Fruit fly (Drosophila melanogaster) Kc167 (cell line): ENCODE data around the gene CG11980.

Experiments
- Myc ChIP-seq: fragments of >200 bp; optimal IDR thresholded peaks from 2 replicates; lab custom pipeline; 2017; ENCODE audit warnings: missing external identifiers
- Sin3A ChIP-seq: fragments of >200 bp; optimal IDR thresholded peaks from 2 replicates; lab custom pipeline; 2018; ENCODE audit warnings: missing external identifiers
- h ChIP-seq: fragments of >200 bp; optimal IDR thresholded peaks from 3 replicates; lab custom pipeline; 2018; ENCODE audit warnings: missing external identifiers
- insv ChIP-seq: fragments of >200 bp; optimal IDR thresholded peaks from 3 replicates; lab custom pipeline; 2018; ENCODE audit warnings: missing external identifiers
- psq ChIP-seq: fragments of >200 bp; optimal IDR thresholded peaks from 2 replicates; lab custom pipeline; 2017; ENCODE audit warnings: missing external identifiers
- ttk ChIP-seq: sonication (Bioruptor generic); optimal IDR thresholded peaks from 2 replicates; lab custom pipeline; 2017; ENCODE audit warnings: missing external identifiers

The CG11980 gene

DNA sequence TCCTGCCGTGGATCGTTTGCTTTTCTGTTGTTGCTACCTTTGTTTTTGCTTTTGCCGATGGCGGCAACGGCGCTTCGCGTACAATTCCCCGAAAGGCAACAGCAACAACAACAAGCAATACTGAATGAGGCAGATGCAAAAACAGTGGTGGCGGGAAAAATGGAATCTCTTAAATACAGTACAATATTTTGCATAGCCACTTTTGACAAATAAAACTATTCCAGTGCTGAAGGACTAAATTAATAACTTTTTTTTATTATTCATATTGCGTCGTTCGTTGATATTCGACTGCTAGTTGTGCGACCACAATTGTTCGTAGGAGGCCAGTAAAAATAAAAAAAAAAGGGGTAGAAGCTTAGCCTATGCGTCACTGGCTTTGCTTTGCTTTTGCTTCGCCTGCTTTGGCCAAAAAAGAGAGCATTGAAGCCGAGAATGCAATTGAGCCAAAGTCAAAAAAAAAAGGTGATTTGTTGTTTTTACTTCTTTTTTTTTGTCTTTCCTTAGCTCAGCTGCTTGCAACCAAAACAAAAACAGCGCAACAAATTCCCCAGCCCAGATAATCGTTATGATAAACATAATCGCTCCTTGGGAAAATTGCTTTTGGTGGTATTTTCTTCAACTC lies 28.1 kb downstream of the CG11980 start:
- TF ChIP-seq Myc (lab: Kevin White, UChicago) (no peak), insv (no peak), psq (lab: Kevin White, UChicago) (no peak), Sin3A (no peak), h (lab: Kevin White, UChicago) (no peak), ttk (lab: Kevin White, UChicago) (no peak)

- TF ChIP-seq insv (no peak), ttk (lab: Kevin White, UChicago) (no peak), psq (lab: Kevin White, UChicago) (no peak), Myc (lab: Kevin White, UChicago) (no peak)
Measured at dm6 chr3R:9033619-9034401, 30.0 kb downstream of the CG11980 start.

DNA sequence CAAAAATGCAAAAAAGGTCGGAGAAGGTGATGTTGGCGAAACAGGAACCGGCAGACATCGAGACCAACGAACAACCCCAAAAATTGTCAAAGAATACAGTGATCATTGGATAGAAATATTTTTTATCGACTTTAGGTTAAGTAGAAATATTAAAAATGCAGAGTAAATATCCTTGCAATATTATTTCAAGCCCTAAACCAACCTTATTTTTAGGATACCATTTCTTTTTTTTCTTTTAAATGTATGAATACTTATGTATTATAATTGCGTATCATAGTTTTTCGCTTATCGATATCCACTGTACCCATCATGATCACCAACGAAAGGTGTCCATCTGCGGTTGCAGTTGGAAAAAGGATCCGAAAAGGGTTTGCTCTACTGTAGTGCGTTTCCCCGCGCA lies 31.4 kb downstream of the CG11980 start:
- TF ChIP-seq Myc (lab: Kevin White, UChicago) (no peak), h (lab: Kevin White, UChicago) (no peak), ttk (lab: Kevin White, UChicago) (no peak), Sin3A (no peak), insv (no peak), psq (lab: Kevin White, UChicago) (no peak)

DNA sequence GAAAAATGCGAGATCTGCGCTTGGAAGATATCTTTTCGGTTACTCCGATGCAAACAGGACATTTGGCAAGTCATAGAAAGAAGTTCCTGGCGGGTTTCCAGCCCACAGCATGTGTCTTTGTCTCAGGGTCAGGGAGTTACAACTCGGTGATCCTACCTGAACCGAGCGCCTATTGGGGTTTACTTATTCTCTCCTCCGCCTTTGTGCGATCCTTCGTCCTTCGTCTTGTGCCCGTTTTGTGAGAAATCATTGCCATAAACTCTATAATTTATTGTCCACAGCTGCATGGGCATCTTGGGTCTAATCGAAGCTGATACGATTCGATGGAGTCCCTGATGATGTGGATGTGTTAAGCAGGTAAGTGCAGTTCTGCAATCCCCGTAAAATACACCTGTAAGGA lies 34.1 kb downstream of the CG11980 start:
- no peak for TF ChIP-seq h (lab: Kevin White, UChicago)
- TF ChIP-seq ttk (lab: Kevin White, UChicago), result no peak
- TF ChIP-seq psq (lab: Kevin White, UChicago), result no peak
- TF ChIP-seq insv, result no peak
- no peak for TF ChIP-seq Myc (lab: Kevin White, UChicago)
- TF ChIP-seq Sin3A, result no peak

dm6 chr3R:9038652-9039051 lies 34.8 kb downstream of the CG11980 start, which contains the start of gene hyx:
Gene hyx (plus strand): TSS chr3R:9038760.
- TF ChIP-seq Myc (lab: Kevin White, UChicago) (no peak), insv (no peak), psq (lab: Kevin White, UChicago) (no peak), h (lab: Kevin White, UChicago) (no peak), ttk (lab: Kevin White, UChicago) (no peak), Sin3A (no peak)

- TF ChIP-seq insv (no peak), ttk (lab: Kevin White, UChicago) (no peak), Myc (lab: Kevin White, UChicago) (no peak), Sin3A (no peak), h (lab: Kevin White, UChicago) (no peak), psq (lab: Kevin White, UChicago) (no peak)
Measured at dm6 chr3R:9039448-9039847, 35.6 kb downstream of the CG11980 start, which contains the start of gene neur. Gene neur (minus strand): TSS chr3R:9039471.

- TF ChIP-seq h (lab: Kevin White, UChicago) (no peak), Myc (lab: Kevin White, UChicago) (no peak), psq (lab: Kevin White, UChicago) (no peak), ttk (lab: Kevin White, UChicago) (no peak), Sin3A (no peak), insv (no peak)
Measured at dm6 chr3R:9043610-9044009, 39.8 kb downstream of the CG11980 start.

DNA sequence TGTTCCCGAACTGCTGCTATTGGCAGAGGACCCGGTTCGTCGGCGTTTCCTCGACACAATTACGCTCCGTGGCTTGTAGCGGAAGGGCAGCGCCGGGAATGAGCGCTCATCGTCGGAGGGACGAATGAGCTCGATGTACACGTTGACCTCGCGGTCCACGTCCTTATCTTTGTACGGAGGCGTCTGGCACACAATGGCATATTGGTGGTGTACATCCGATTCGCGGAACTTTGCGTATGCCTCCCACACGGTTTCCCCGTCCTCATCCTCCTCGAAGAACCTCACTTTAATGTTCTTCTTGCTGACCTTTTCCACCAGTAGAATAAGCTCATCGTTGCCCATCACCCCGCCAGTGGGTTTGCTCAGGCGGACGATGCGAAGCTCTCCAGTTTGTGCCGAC lies 41.9 kb downstream of the CG11980 start:
- TF ChIP-seq Myc (lab: Kevin White, UChicago) (no peak), Sin3A (no peak)

dm6 chr3R:9046954-9047353 lies 43.1 kb downstream of the CG11980 start:
- no peak for TF ChIP-seq ttk (lab: Kevin White, UChicago)
- no peak for TF ChIP-seq psq (lab: Kevin White, UChicago)
- no peak for TF ChIP-seq insv
- no peak for TF ChIP-seq Sin3A
- TF ChIP-seq h (lab: Kevin White, UChicago), result no peak
- TF ChIP-seq Myc (lab: Kevin White, UChicago), result no peak

- TF ChIP-seq Sin3A, result no peak
- no peak for TF ChIP-seq ttk (lab: Kevin White, UChicago)
- TF ChIP-seq insv, result no peak
- no peak for TF ChIP-seq h (lab: Kevin White, UChicago)
- no peak for TF ChIP-seq psq (lab: Kevin White, UChicago)
- no peak for TF ChIP-seq Myc (lab: Kevin White, UChicago)
Measured at dm6 chr3R:9047561-9048465, 44.0 kb downstream of the CG11980 start, which contains the start of gene Rel. Gene Rel (minus strand): TSS chr3R:9047977.

dm6 chr3R:9048466-9049072 lies 44.8 kb downstream of the CG11980 start, which contains the start of gene Mst85C:
Gene Mst85C (plus strand): TSS chr3R:9048645.
- TF ChIP-seq h (lab: Kevin White, UChicago) (no peak), insv (no peak), psq (lab: Kevin White, UChicago) (no peak), Sin3A (no peak)
